Worm (Caenorhabditis elegans) whole organism, midembryonic: ENCODE results near the gene sftb-1.

ENCODE experiments used
- T22C8.4 ChIP-seq: fragments of 200-800 bp; sonication (Bioruptor generic); IDR thresholded peaks from 2 replicates; pipeline ENCODE4 v1.3.6; 2022; ENCODE audit warnings: missing genetic modification characterization, missing compliant biosample characterization
- cog-1 ChIP-seq: sonication (generic microtip); optimal IDR thresholded peaks from 2 replicates; lab custom pipeline; 2016; ENCODE audit warnings: missing genetic modification characterization, missing compliant biosample characterization
- flt-1 ChIP-seq: fragments of 200-800 bp; sonication (Bioruptor generic); IDR thresholded peaks from 2 replicates; pipeline ENCODE4 v1.3.6; 2022; ENCODE audit warnings: missing genetic modification characterization, missing compliant biosample characterization
- klf-2 ChIP-seq: fragments of 200-800 bp; sonication (Bioruptor generic); conservative IDR thresholded peaks from 2 replicates; pipeline ENCODE4 v1.3.6; 2022; ENCODE audit warnings: missing genetic modification reagents, missing genetic modification characterization, missing compliant biosample characterization
- med-1 ChIP-seq: sonication (generic microtip); optimal IDR thresholded peaks from 2 replicates; lab custom pipeline; 2017; ENCODE audit warnings: missing genetic modification characterization, mild to moderate bottlenecking, missing compliant biosample characterization, antibody characterized with exemption, missing genetic modification reagents; ENCODE audit not compliant: insufficient read depth
- ref-1 ChIP-seq: fragments of 200-800 bp; sonication (Bioruptor generic); conservative IDR thresholded peaks from 2 replicates; pipeline ENCODE4 v1.3.6; 2022; ENCODE audit warnings: missing genetic modification reagents, missing genetic modification characterization, missing compliant biosample characterization
- tab-1 ChIP-seq: fragments of 200-800 bp; sonication (Bioruptor generic); IDR thresholded peaks from 2 replicates; pipeline ENCODE4 v1.3.6; 2022; ENCODE audit warnings: missing genetic modification characterization, missing compliant biosample characterization
- ztf-23 ChIP-seq: fragments of 200-800 bp; sonication (Bioruptor generic); IDR thresholded peaks from 2 replicates; pipeline ENCODE4 v1.3.6; 2022; ENCODE audit warnings: missing genetic modification reagents, missing genetic modification characterization, missing compliant biosample characterization
- ztf-29 ChIP-seq: fragments of 200-800 bp; sonication (Bioruptor generic); IDR thresholded peaks from 2 replicates; pipeline ENCODE4 v1.3.6; 2022; ENCODE audit warnings: missing genetic modification reagents, missing genetic modification characterization, missing compliant biosample characterization

sftb-1 gene

DNA sequence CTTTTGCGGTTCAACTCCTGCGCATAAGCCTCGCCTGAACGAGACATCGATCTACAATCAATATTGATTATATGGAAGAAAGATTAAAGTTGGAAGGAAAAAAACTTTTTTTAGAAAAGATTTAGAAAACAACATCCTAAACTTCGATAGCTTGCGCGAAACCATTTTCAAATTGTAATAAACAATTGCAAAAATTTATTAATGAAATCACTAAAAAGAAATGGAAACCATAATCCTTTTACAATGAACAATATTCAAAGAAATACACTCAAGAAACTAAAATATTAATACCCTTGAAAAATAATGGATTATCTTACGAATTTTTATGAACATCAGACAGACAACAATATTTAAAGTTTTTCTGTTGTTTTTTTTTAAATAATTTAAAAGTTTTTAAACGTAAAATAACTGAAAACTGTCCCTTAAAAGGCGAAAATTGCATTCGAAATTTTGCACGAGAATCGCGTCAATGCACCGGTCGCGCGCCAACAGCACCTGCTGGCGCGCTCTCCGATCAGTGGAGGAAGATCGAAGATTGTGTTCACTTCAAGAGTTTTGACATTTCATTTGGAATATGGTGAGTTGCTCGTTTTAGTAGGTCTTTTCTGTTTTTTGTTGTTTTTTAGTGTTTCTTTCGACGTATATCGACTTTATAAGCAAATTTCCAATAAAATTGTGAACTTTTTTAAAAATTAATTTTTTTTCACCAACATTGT, at the start of gene sftb-1, which contains the start of gene R10E4.1:
Gene sftb-1 (minus strand): TSS at position 51 of the 716 bp plus-strand sequence.
Gene R10E4.1 (plus strand): TSS at position 524 of the 716 bp plus-strand sequence.
- TF ChIP-seq cog-1 (tag; lab: Kevin White, UChicago) (no peak), ztf-23 (GFP tag; lab: Robert Waterston, UW) (peak; percentile 17; the same call in 1 of the 2 replicates)

DNA sequence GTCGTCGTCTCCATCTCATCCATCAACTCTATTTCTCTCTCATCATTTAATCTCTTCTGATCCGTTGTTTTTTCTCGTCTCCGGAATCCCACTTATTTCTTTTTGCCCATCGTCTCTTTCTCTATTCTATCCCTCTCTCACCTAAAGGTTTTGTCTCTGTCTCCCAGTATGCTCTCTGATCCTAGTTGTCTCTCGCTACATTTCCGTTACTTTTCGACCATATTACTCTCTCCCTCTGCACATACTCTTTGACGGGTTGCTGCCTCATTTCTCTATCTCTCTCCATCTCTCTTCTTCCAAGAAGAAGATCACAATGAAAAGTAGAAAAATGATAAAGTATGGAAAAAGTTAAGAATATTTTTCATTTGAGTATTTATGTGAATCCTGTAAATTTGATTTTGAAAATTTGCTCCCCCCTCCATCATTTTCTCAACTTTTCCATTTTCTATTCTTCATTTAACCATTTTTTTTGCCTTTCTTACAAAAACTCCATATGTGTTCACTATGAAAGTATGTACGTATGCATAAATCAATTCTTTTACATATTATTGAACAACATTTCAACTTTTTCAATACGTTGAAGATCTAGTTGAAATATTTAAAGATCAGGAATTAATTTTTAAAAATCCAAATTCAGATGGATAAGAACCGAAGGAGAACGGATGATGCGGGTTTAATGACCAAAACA, 48.1 kb upstream of the sftb-1 start, which contains the start of gene tag-131:
Gene tag-131 (plus strand): TSS at position 638 of the 688 bp plus-strand sequence.
- TF ChIP-seq cog-1 (tag; lab: Kevin White, UChicago) (no peak), med-1 (GFP tag; lab: Kevin White, UChicago) (no peak)

DNA sequence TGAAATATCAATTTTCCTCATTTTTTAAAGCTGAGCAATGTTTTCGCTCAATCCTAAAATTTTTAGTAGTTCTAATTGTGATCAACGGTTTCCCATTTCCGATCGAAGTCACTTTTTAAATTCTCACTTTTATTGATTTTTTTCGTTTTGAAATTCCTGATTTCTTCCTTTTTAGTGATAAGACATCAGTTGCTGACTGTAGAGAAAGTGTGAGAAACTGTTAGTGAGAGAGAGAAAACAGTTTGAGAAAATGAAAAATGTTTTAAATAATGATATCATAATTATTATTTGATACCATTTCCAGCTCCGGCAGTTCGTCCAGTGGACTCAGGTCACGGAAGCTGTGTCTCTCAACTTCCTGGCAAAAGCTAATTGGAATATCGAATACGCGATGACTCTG, 45.4 kb upstream of the sftb-1 start:
- TF ChIP-seq flt-1 (GFP tag; lab: Robert Waterston, UW) (no peak), T22C8.4 (GFP tag; lab: Robert Waterston, UW) (no peak), ref-1 (GFP tag; lab: Robert Waterston, UW) (no peak), cog-1 (tag; lab: Kevin White, UChicago) (no peak), ztf-29 (GFP tag; lab: Robert Waterston, UW) (no peak), klf-2 (GFP tag; lab: Robert Waterston, UW) (no peak)

DNA sequence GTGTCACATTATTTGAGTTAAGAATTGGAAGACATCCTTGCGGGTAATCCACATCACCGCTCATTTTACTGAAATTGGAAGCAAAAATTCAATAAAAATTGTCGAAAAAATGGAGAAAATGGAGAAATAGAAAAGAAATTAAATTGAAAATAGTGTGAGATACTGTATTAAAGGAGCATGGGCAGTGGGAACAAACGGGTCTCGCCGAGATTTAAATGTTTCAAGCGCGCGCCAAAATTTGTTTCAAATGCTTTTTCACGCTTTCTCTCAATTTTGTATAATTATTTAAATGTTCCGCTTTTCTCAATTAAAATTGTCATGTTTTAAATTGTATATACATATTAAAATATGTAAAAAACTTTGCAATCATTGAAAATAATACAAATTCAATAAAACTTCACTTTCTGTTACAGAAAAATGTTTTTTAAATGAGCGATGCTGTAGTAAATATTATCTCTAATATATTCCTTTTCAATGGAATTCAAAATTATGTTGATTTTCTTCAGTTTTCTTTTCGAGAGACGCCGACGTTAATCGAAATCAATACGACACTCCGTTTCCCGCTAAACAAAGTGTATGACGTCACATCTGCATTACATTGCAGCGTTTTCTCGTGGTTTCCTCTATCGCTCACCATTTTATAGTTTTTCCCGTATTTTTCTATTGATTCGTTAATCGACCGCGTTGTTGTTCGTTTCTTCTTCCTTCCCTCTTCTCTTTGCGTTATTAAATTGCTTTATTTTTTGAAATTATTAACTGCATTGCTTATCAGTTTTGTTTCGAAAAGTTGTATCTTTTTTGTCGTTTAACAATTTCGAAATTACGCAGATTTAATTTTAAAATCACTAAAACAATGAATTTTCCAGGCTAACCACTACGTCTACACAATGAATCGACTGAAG, 44.2 kb upstream of the sftb-1 start, which contains the start of the genes evl-14 and dcn-1:
Gene evl-14 (minus strand): TSS at position 68 of the 902 bp plus-strand sequence.
Gene dcn-1 (plus strand): TSS at position 852 of the 902 bp plus-strand sequence.
- TF ChIP-seq ztf-23 (GFP tag; lab: Robert Waterston, UW) = no peak
- no peak for TF ChIP-seq klf-2 (GFP tag; lab: Robert Waterston, UW)
- TF ChIP-seq cog-1 (tag; lab: Kevin White, UChicago) = peak; percentile 41
- TF ChIP-seq med-1 (GFP tag; lab: Kevin White, UChicago) = no peak
- TF ChIP-seq flt-1 (GFP tag; lab: Robert Waterston, UW) = peak; percentile 49; the same call in 1 of the 2 replicates

DNA sequence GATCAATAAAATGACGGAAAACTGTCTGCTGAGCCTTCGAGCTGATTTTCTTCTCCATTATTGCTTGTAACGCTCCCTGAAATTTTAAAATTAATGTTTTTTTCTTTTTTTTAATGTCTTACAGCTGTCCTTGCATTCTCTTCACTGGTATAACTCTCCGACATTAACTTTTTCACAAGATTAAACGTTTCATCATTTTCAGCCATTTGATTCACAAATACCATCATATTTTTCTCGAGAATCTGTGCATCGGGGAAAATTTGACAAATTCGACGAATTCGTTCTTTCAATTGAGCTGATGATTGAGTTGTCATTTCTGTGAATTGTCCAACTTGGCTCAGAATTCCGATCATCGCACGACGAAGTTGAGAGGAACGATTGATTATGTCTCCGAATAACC, 40.2 kb upstream of the sftb-1 start:
- TF ChIP-seq klf-2 (GFP tag; lab: Robert Waterston, UW) (no peak), ztf-29 (GFP tag; lab: Robert Waterston, UW) (no peak), flt-1 (GFP tag; lab: Robert Waterston, UW) (no peak), med-1 (GFP tag; lab: Kevin White, UChicago) (no peak), cog-1 (tag; lab: Kevin White, UChicago) (no peak), tab-1 (GFP tag; lab: Robert Waterston, UW) (no peak), T22C8.4 (GFP tag; lab: Robert Waterston, UW) (no peak), ref-1 (GFP tag; lab: Robert Waterston, UW) (no peak), ztf-23 (GFP tag; lab: Robert Waterston, UW) (no peak)

DNA sequence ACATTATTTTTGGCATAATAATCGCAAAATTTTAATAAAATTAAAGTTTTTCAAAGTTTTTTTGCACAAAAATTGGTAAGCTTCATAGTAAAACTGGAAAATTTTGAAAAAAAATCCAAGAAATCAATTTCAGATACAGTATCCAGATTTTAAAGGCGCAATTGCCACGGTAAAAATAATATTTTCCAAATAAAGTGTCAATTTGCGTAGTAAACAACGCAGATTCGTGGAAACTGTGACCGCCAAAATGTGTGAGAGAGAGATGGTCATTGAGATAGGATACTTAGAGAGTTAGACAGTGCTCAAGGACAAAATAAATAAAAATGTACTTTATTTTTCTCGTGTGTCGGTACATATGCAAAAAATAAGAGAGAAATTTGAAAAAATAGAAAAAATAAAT, 33.7 kb upstream of the sftb-1 start:
- TF ChIP-seq ztf-23 (GFP tag; lab: Robert Waterston, UW) (no peak), klf-2 (GFP tag; lab: Robert Waterston, UW) (no peak), ref-1 (GFP tag; lab: Robert Waterston, UW) (no peak), T22C8.4 (GFP tag; lab: Robert Waterston, UW) (no peak), flt-1 (GFP tag; lab: Robert Waterston, UW) (no peak), med-1 (GFP tag; lab: Kevin White, UChicago) (no peak), tab-1 (GFP tag; lab: Robert Waterston, UW) (no peak), cog-1 (tag; lab: Kevin White, UChicago) (no peak), ztf-29 (GFP tag; lab: Robert Waterston, UW) (no peak)

DNA sequence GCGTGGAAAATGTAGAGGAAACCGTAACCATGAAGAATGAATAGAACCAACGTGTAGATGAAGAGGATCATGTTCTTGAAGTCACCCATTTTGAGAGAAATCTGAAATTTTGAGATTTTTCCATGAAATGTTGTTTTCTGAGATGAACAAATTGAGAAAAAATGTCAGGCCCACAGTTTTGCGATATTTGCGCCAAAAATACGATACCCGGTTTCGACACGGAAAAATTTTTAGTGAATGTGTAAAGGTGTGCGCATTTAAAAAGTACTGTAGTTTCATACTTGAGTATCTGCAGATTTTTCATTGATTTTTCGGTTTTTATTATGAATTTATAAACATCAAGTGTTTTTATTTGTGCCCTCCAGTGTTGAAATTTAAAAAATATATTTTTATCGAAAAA, 33.2 kb upstream of the sftb-1 start, which contains the start of gene R10E4.9:
Gene R10E4.9 (minus strand): TSS at position 101 of the 400 bp plus-strand sequence.
- TF ChIP-seq ztf-29 (GFP tag; lab: Robert Waterston, UW) (no peak), ztf-23 (GFP tag; lab: Robert Waterston, UW) (no peak), med-1 (GFP tag; lab: Kevin White, UChicago) (no peak), flt-1 (GFP tag; lab: Robert Waterston, UW) (no peak), klf-2 (GFP tag; lab: Robert Waterston, UW) (no peak), T22C8.4 (GFP tag; lab: Robert Waterston, UW) (no peak), ref-1 (GFP tag; lab: Robert Waterston, UW) (no peak), tab-1 (GFP tag; lab: Robert Waterston, UW) (no peak), cog-1 (tag; lab: Kevin White, UChicago) (no peak)

DNA sequence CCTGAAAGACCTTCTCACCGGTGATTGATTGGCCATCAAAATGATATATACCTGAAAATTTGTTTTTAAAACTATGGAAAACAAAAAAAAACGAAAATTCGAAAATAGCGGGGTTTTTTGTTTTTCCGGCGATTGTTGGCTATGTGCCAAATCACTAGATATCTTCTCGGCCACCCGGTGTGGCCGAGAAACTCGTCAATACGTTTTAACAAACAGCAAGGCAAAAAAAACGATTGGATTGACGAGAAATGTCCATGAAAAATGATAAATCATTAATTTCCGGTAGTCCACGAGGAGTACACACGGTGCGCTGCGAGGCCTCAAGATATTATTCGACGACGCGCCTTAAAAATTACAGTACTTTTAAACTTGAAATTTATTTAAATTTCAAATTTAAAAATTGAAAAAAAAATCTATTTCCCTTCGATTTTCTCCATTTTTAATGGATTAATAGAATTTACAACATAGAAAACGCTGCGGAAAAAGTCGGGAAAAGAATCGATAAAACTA, 32.0 kb upstream of the sftb-1 start, which contains the start of gene R10E4.11:
Gene R10E4.11 (minus strand): TSS at position 51 of the 510 bp plus-strand sequence.
- TF ChIP-seq T22C8.4 (GFP tag; lab: Robert Waterston, UW) = no peak
- no peak for TF ChIP-seq klf-2 (GFP tag; lab: Robert Waterston, UW)
